Worm (Caenorhabditis elegans): ENCODE measurements around the gene R07B7.8.

DNA sequence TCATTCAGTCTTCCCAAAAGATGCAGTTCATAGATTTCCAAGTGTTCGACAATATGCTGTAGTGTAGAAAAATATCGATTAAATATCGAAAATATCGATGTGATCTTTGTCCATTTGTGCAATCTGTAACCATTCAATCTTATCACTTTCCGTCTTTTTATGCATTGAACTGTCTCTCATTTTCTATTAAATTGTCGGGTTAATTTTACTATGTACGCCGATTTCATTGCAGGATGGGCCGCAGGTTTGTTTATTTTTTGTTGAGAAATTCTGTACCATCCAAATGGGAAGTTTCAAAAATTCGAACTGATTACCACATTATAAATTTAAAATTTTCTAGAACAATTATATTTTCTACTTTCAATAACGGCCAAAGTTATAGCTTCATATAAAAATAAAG is at the start of gene R07B7.8:
- TF ChIP-seq tbx-37 (GFP tag; conservative IDR thresholded peaks at IDR 0.05) (no peak), ets-7 (tag; optimal IDR thresholded peaks at IDR 0.05) (no peak), B0310.2 (tag; optimal IDR thresholded peaks at IDR 0.05) (no peak), ama-1 (optimal IDR thresholded peaks at IDR 0.05) (no peak), tbx-11 (GFP tag; IDR thresholded peaks at IDR 0.05) (no peak), aly-1 (tag; optimal IDR thresholded peaks at IDR 0.05) (no peak)

Measured in whole organism, early embryonic.